Fruit fly (Drosophila melanogaster): ENCODE measurements around the gene Gnpnat.

The Gnpnat gene

DNA sequence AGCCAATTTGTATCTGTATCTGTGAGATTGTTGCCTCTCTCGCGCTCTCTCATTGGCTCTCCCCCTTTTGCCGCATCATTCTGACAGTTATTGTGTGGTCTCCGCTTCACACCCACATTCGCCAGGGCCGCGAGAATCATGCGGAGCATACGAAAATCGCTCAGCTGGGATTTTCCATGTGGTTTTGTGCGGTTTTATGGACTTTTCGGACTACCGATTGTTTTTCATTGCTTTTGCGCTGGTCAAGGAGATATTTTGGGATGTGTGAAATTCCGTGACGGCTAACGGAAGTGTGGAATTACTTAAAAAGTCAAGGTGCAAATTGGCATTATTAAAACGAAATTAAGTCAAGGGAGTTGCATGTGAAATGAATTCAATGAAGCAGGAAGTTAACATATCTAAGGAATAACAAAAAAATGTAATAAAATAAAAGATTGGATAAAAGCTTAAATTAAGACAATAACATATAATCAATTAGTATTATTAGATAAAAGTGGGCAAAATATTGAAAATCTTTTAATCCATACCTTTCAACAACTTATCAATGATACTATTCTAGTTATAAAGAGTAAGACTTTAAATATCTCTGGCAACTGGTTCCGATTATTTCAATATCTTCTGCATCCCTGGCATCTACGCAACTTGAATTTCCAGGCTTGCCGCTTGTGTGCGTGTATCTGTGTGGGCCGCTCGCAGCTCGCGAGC is 34.2 kb downstream of the Gnpnat start (continued):
- TF ChIP-seq CG14441 (GFP tag; IDR thresholded peaks at IDR 0.05) (peak; percentile 42; the same call in 1 of the 2 replicates), hkb (optimal IDR thresholded peaks at IDR 0.05) (no peak), hkb (GFP tag; IDR thresholded peaks at IDR 0.05) (no peak), dati (GFP tag; IDR thresholded peaks at IDR 0.05) (no peak), CG34224 (GFP tag; IDR thresholded peaks at IDR 0.05; ENCODE audit: partially characterized antibody) (no peak), wek (GFP tag; optimal IDR thresholded peaks at IDR 0.05) (no peak), CG14710 (tag; optimal IDR thresholded peaks at IDR 0.05) (peak; percentile 61), CG6272 (GFP tag; IDR thresholded peaks at IDR 0.05) (peak; percentile 46), cas (GFP tag; IDR thresholded peaks at IDR 0.05) (no peak), CG6175 (GFP tag; IDR thresholded peaks at IDR 0.05) (no peak), CG12219 (GFP tag; optimal IDR thresholded peaks at IDR 0.05) (no peak), Hr3 (GFP tag; optimal IDR thresholded peaks at IDR 0.05) (peak; percentile 24), Deaf1 (tag; optimal IDR thresholded peaks at IDR 0.05) (no peak), CTCF (GFP tag; optimal IDR thresholded peaks at IDR 0.05) (no peak), zen2 (GFP tag; IDR thresholded peaks at IDR 0.05; ENCODE audit: partially characterized antibody) (no peak), Max (GFP tag; optimal IDR thresholded peaks at IDR 0.05) (peak; percentile 5), CG1233 (GFP tag; optimal IDR thresholded peaks at IDR 0.05) (peak; percentile 49), inv (GFP tag; IDR thresholded peaks at IDR 0.05; ENCODE audit: partially characterized antibody) (no peak), Neu2 (GFP tag; optimal IDR thresholded peaks at IDR 0.05; ENCODE audit: borderline replicate concordance) (no peak), twi (tag; optimal IDR thresholded peaks at IDR 0.05) (no peak), hb (GFP tag; IDR thresholded peaks at IDR 0.05; ENCODE audit: partially characterized antibody) (no peak), CG3163 (GFP tag; optimal IDR thresholded peaks at IDR 0.05) (no peak), CG15601 (tag; optimal IDR thresholded peaks at IDR 0.05) (no peak), CG12155 (GFP tag; optimal IDR thresholded peaks at IDR 0.05) (no peak), jing (GFP tag; optimal IDR thresholded peaks at IDR 0.05) (no peak), CG32532 (GFP tag; IDR thresholded peaks at IDR 0.05) (no peak), MESR4 (GFP tag; optimal IDR thresholded peaks at IDR 0.05) (no peak), Lhr (GFP tag; optimal IDR thresholded peaks at IDR 0.05) (no peak), nerfin-1 (tag; optimal IDR thresholded peaks at IDR 0.05) (no peak), CG12391 (tag; optimal IDR thresholded peaks at IDR 0.05) (peak; percentile 40), B-H1 (GFP tag; IDR thresholded peaks at IDR 0.05) (no peak), CG11085 (GFP tag; IDR thresholded peaks at IDR 0.05) (no peak), CG11696 (GFP tag; IDR thresholded peaks at IDR 0.05) (no peak), Blimp-1 (GFP tag; optimal IDR thresholded peaks at IDR 0.05) (no peak), Six4 (GFP tag; optimal IDR thresholded peaks at IDR 0.05) (peak; percentile 19), CG8290 (GFP tag; optimal IDR thresholded peaks at IDR 0.05) (peak; percentile 34), CG8290 (tag; optimal IDR thresholded peaks at IDR 0.05) (peak in 1 of 2 experiments; percentile 61), Dp (GFP tag; optimal IDR thresholded peaks at IDR 0.05) (no peak), sd (tag; optimal IDR thresholded peaks at IDR 0.05) (no peak), pnt (GFP tag; optimal IDR thresholded peaks at IDR 0.05) (no peak), CG1792 (GFP tag; optimal IDR thresholded peaks at IDR 0.05) (no peak), corto (GFP tag; optimal IDR thresholded peaks at IDR 0.05) (no peak), crol (GFP tag; IDR thresholded peaks at IDR 0.05) (no peak), Nf-YC (tag; optimal IDR thresholded peaks at IDR 0.05) (no peak), dysf (GFP tag; IDR thresholded peaks at IDR 0.05) (0 out of 3 replicates have a peak, but pooled peaks have one; percentile 33), shn (GFP tag; optimal IDR thresholded peaks at IDR 0.05) (no peak), CG8359 (GFP tag; optimal IDR thresholded peaks at IDR 0.05; ENCODE audit: borderline replicate concordance) (peak; percentile 61), CG13287 (GFP tag; IDR thresholded peaks at IDR 0.05; ENCODE audit: partially characterized antibody) (no peak), row (GFP tag; IDR thresholded peaks at IDR 0.05) (peak; percentile 82), CG2875 (GFP tag; optimal IDR thresholded peaks at IDR 0.05) (no peak), gro (GFP tag; optimal IDR thresholded peaks at IDR 0.05) (no peak)
